Worm (Caenorhabditis elegans) whole organism, mixed stage, embryonic: Measurements from ENCODE around the gene F20A1.4.

Experiments
- ceh-83 ChIP-seq: fragments of 200-800 bp; sonication (Bioruptor generic); optimal IDR thresholded peaks from 2 replicates; lab custom pipeline; 2018; ENCODE audit warnings: mild to moderate bottlenecking, missing genetic modification characterization, missing compliant biosample characterization
- ces-1 ChIP-seq: fragments of 150-350 bp; optimal IDR thresholded peaks from 2 replicates; lab custom pipeline; 2014; ENCODE audit warnings: missing biosample characterization, missing genetic modification reagents, missing genetic modification characterization
- drap-1 ChIP-seq: fragments of 200-800 bp; sonication (Bioruptor generic); optimal IDR thresholded peaks from 3 replicates; lab custom pipeline; 2018; ENCODE audit warnings: mild to moderate bottlenecking, missing genetic modification characterization, missing compliant biosample characterization
- elt-3 ChIP-seq: fragments of 150-350 bp; optimal IDR thresholded peaks from 2 replicates; lab custom pipeline; 2014; ENCODE audit warnings: missing biosample characterization, missing genetic modification characterization
- lin-13 ChIP-seq: fragments of 150-350 bp; optimal IDR thresholded peaks from 2 replicates; lab custom pipeline; 2014; ENCODE audit warnings: missing biosample characterization, missing genetic modification characterization
- lsy-2 ChIP-seq: fragments of 150-350 bp; optimal IDR thresholded peaks from 2 replicates; lab custom pipeline; 2014; ENCODE audit warnings: missing biosample characterization, missing genetic modification characterization
- mab-5 ChIP-seq: fragments of 150-350 bp; optimal IDR thresholded peaks from 2 replicates; lab custom pipeline; 2014; ENCODE audit warnings: missing biosample characterization, missing genetic modification characterization
- nhr-12 ChIP-seq: fragments of 150-350 bp; optimal IDR thresholded peaks from 2 replicates; lab custom pipeline; 2014; ENCODE audit warnings: missing biosample characterization, missing genetic modification characterization
- nhr-2 ChIP-seq: fragments of 150-350 bp; optimal IDR thresholded peaks from 2 replicates; lab custom pipeline; 2014; ENCODE audit warnings: missing biosample characterization, missing genetic modification characterization
- pha-4 ChIP-seq: fragments of 150-350 bp; optimal IDR thresholded peaks from 2 replicates; lab custom pipeline; 2018; ENCODE audit warnings: missing biosample characterization, missing genetic modification reagents, missing genetic modification characterization
- snpc-4 ChIP-seq: fragments of 150-350 bp; optimal IDR thresholded peaks from 2 replicates; lab custom pipeline; 2014; ENCODE audit warnings: missing biosample characterization, missing genetic modification characterization
- sptf-1 ChIP-seq: sonication (generic microtip); optimal IDR thresholded peaks from 2 replicates; lab custom pipeline; 2017; ENCODE audit warnings: mild to moderate bottlenecking, missing genetic modification characterization, moderate library complexity, missing compliant biosample characterization
- unc-62 ChIP-seq: fragments of 150-350 bp; optimal IDR thresholded peaks from 2 replicates; lab custom pipeline; 2014; ENCODE audit warnings: missing biosample characterization, missing genetic modification reagents, missing genetic modification characterization
- zip-8 ChIP-seq: fragments of 150-350 bp; optimal IDR thresholded peaks from 2 replicates; lab custom pipeline; 2014; ENCODE audit warnings: missing biosample characterization, missing genetic modification characterization

DNA sequence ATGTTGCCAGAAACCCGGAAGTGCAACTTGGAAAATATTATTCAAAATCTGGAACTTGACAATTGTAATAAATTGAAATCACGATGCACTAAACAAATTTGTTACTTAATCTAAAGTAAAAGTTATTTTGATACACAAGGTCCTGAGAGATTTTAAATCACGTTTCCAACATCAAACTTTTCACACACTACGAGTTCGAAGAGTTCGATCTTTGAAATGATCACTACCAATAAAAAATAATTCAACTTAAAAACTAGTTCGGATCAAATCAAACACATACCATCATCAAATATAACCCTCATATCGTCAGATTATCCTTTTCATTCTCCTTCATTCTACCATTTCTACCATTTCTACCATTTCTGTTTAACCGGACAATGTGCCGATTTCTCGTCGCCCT lies 15.7 kb downstream of the F20A1.4 start, which contains the start of gene spig-10:
- TF ChIP-seq ceh-83 (GFP tag; lab: Kevin White, UChicago) (no peak), nhr-12 (tag; lab: Kevin White, UChicago) (no peak), sptf-1 (no peak), snpc-4 (no peak), zip-8 (tag; lab: Kevin White, UChicago) (no peak), drap-1 (GFP tag; lab: Kevin White, UChicago) (no peak), mab-5 (tag; lab: Kevin White, UChicago) (no peak), elt-3 (no peak), unc-62 (no peak), lin-13 (tag; lab: Kevin White, UChicago) (no peak), pha-4 (tag; lab: Kevin White, UChicago) (no peak), ces-1 (no peak), lsy-2 (tag; lab: Kevin White, UChicago) (no peak), nhr-2 (no peak)
